Worm (Caenorhabditis elegans): Measurements from ENCODE around the gene ehn-3.

- TF ChIP-seq ces-1 (GFP tag; optimal IDR thresholded peaks at IDR 0.05): no peak
- no peak for TF ChIP-seq nhr-28 (tag; optimal IDR thresholded peaks at IDR 0.05)
- no peak for TF ChIP-seq mab-5 (tag; optimal IDR thresholded peaks at IDR 0.05)
- TF ChIP-seq snpc-4 (tag; optimal IDR thresholded peaks at IDR 0.05): no peak
- TF ChIP-seq pha-4 (tag; optimal IDR thresholded peaks at IDR 0.05): no peak
- no peak for TF ChIP-seq ztf-11 (tag; optimal IDR thresholded peaks at IDR 0.05)
- TF ChIP-seq mep-1 (tag; optimal IDR thresholded peaks at IDR 0.05): no peak
Measured at ce11 chrIV:5377062-5377461, 42.0 kb downstream of the ehn-3 start, which contains the start of gene elo-5.
